Worm (Caenorhabditis elegans): Measurements from ENCODE around the gene trim-21.

- no peak for TF ChIP-seq nhr-237 (tag; optimal IDR thresholded peaks at IDR 0.05)
- TF ChIP-seq nhr-76 (tag; optimal IDR thresholded peaks at IDR 0.05): no peak
- no peak for TF ChIP-seq ZK546.5 (tag; optimal IDR thresholded peaks at IDR 0.05)
- TF ChIP-seq fos-1 (tag; optimal IDR thresholded peaks at IDR 0.05): no peak
- no peak for TF ChIP-seq nhr-77 (tag; optimal IDR thresholded peaks at IDR 0.05)
- no peak for TF ChIP-seq Y105C5A.15 (GFP tag; IDR thresholded peaks at IDR 0.05)
- TF ChIP-seq ceh-82 (tag; optimal IDR thresholded peaks at IDR 0.05): no peak
- TF ChIP-seq ctbp-1 (GFP tag; IDR thresholded peaks at IDR 0.05): no peak
- TF ChIP-seq lin-13 (GFP tag; optimal IDR thresholded peaks at IDR 0.05): no peak
- no peak for TF ChIP-seq dmd-9 (GFP tag; IDR thresholded peaks at IDR 0.05)
These were observed 35.2 kb downstream of the trim-21 start, which contains the start of gene K09F6.15 for ce11 chrII:2277418-2277817.
